Worm (Caenorhabditis elegans) whole organism, L3 larva: ENCODE results near the gene max-1.

Source experiments
- ceh-82 ChIP-seq: fragments of 150-350 bp; optimal IDR thresholded peaks from 2 replicates; lab custom pipeline; 2014; ENCODE audit warnings: missing biosample characterization, missing genetic modification characterization
- lin-15B ChIP-seq: fragments of 150-350 bp; optimal IDR thresholded peaks from 2 replicates; lab custom pipeline; 2014; ENCODE audit warnings: missing biosample characterization, missing genetic modification characterization
- lin-39 ChIP-seq: fragments of 150-350 bp; optimal IDR thresholded peaks from 2 replicates; lab custom pipeline; 2018; ENCODE audit warnings: missing biosample characterization, missing genetic modification reagents, missing genetic modification characterization
- mdl-1 ChIP-seq: fragments of 150-350 bp; optimal IDR thresholded peaks from 2 replicates; lab custom pipeline; 2014; ENCODE audit warnings: missing biosample characterization, missing genetic modification characterization
- nhr-11 ChIP-seq: fragments of 150-350 bp; optimal IDR thresholded peaks from 2 replicates; lab custom pipeline; 2014; ENCODE audit warnings: missing biosample characterization, missing genetic modification characterization
- nhr-76 ChIP-seq: fragments of 150-350 bp; sonication (generic microtip); optimal IDR thresholded peaks from 5 replicates; lab custom pipeline; 2014; ENCODE audit warnings: missing biosample characterization, missing genetic modification characterization
- nhr-77 ChIP-seq: fragments of 150-350 bp; optimal IDR thresholded peaks from 2 replicates; lab custom pipeline; 2014; ENCODE audit warnings: missing biosample characterization, missing genetic modification characterization
- pha-4 ChIP-seq: fragments of 150-350 bp; optimal IDR thresholded peaks from 2 replicates; lab custom pipeline; 2014; ENCODE audit warnings: missing biosample characterization, missing genetic modification reagents, missing genetic modification characterization
- unc-39 ChIP-seq: sonication (generic microtip); optimal IDR thresholded peaks from 4 replicates; lab custom pipeline; 2017; ENCODE audit warnings: missing biosample characterization, missing genetic modification characterization
- zag-1 ChIP-seq: fragments of 150-350 bp; optimal IDR thresholded peaks from 2 replicates; lab custom pipeline; 2014; ENCODE audit warnings: missing biosample characterization, missing genetic modification characterization

DNA sequence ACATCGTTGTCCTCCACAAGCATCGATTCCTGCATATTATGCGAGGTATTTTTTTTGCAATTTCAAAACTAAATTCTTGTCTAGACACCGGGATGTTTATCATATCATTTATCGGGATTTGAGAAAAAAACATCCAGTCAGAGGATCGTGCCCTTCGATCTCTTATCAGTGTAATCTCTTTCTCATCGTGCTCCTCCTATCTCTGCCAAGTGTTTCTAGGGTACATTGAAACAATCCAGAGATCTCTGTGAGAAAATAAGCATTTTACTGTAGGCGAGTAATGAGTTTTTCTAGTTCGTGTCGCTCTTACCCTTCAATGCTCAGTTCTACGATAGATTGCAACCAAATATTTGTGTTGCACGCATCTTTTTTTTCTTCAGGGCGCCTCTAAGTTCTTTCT, 31.5 kb downstream of the max-1 start:
- TF ChIP-seq nhr-76 (tag; lab: Kevin White, UChicago) (no peak), lin-15B (tag; lab: Kevin White, UChicago) (no peak), nhr-11 (tag; lab: Kevin White, UChicago) (no peak), nhr-77 (no peak), pha-4 (tag; lab: Kevin White, UChicago) (peak; percentile 27), ceh-82 (tag; lab: Kevin White, UChicago) (no peak), mdl-1 (tag; lab: Kevin White, UChicago) (no peak), lin-39 (tag; lab: Kevin White, UChicago) (no peak), unc-39 (no peak), zag-1 (tag; lab: Kevin White, UChicago) (no peak)
